Fruit fly (Drosophila melanogaster) whole organism, prepupa: ENCODE results near the gene pyd.

Source experiments
- CG10631 ChIP-seq: fragments of 200-800 bp; sonication (Bioruptor generic); optimal IDR thresholded peaks from 2 replicates; lab custom pipeline; 2016; ENCODE audit warnings: missing biosample characterization, missing genetic modification characterization
- CG11902 ChIP-seq: fragments of 200-800 bp; sonication (Bioruptor generic); optimal IDR thresholded peaks from 3 replicates; lab custom pipeline; 2016; ENCODE audit warnings: missing biosample characterization, missing genetic modification characterization
- CG15336 ChIP-seq: fragments of 200-800 bp; sonication (Bioruptor generic); IDR thresholded peaks from 2 replicates; pipeline ENCODE4 v1.3.6; 2022; ENCODE audit warnings: missing biosample characterization, missing genetic modification characterization
- CG1621 ChIP-seq: fragments of 200-800 bp; sonication (Bioruptor generic); optimal IDR thresholded peaks from 3 replicates; lab custom pipeline; 2018; ENCODE audit warnings: missing biosample characterization, mild to moderate bottlenecking, missing genetic modification characterization
- CG3032 ChIP-seq: fragments of 200-800 bp; optimal IDR thresholded peaks from 2 replicates; lab custom pipeline; 2019; ENCODE audit warnings: missing biosample characterization, mild to moderate bottlenecking, missing genetic modification characterization, moderate library complexity
- CG32006 ChIP-seq: fragments of 200-800 bp; sonication (Bioruptor generic); optimal IDR thresholded peaks from 3 replicates; lab custom pipeline; 2017; ENCODE audit warnings: missing biosample characterization, mild to moderate bottlenecking, missing genetic modification characterization
- CG34406 ChIP-seq: fragments of 200-800 bp; sonication (Bioruptor generic); optimal IDR thresholded peaks from 3 replicates; lab custom pipeline; 2016; ENCODE audit warnings: missing biosample characterization, missing genetic modification characterization
- CG3919 ChIP-seq: fragments of 200-800 bp; sonication (Bioruptor generic); optimal IDR thresholded peaks from 3 replicates; lab custom pipeline; 2016; ENCODE audit warnings: missing biosample characterization, missing genetic modification characterization
- CG4318 ChIP-seq: fragments of 200-800 bp; sonication (Bioruptor generic); optimal IDR thresholded peaks from 3 replicates; lab custom pipeline; 2017; ENCODE audit warnings: missing biosample characterization, mild to moderate bottlenecking, missing genetic modification characterization
- CG6163 ChIP-seq: fragments of 200-800 bp; sonication (Bioruptor generic); IDR thresholded peaks from 3 replicates; pipeline ENCODE4 v1.3.6; 2022; ENCODE audit warnings: missing biosample characterization, missing genetic modification characterization
- CG6276 ChIP-seq: fragments of 200-800 bp; sonication (Bioruptor generic); optimal IDR thresholded peaks from 2 replicates; lab custom pipeline; 2017; ENCODE audit warnings: missing biosample characterization, mild to moderate bottlenecking, missing genetic modification characterization
- CG6792 ChIP-seq: fragments of 200-800 bp; sonication (Bioruptor generic); optimal IDR thresholded peaks from 3 replicates; lab custom pipeline; 2016; ENCODE audit warnings: missing biosample characterization, missing genetic modification characterization
- CG6808 ChIP-seq: fragments of 200-800 bp; sonication (Bioruptor generic); optimal IDR thresholded peaks from 3 replicates; lab custom pipeline; 2017; ENCODE audit warnings: missing biosample characterization, missing genetic modification characterization, mild to moderate bottlenecking, moderate library complexity, missing genetic modification reagents
- CG6854 ChIP-seq: fragments of 200-800 bp; sonication (Bioruptor generic); optimal IDR thresholded peaks from 2 replicates; lab custom pipeline; 2017; ENCODE audit warnings: missing biosample characterization, mild to moderate bottlenecking, missing genetic modification characterization
- CG8119 ChIP-seq: fragments of 200-800 bp; sonication (Bioruptor generic); IDR thresholded peaks from 3 replicates; pipeline ENCODE4 v1.3.6; 2022; ENCODE audit warnings: missing biosample characterization, missing genetic modification characterization
- CG8319 ChIP-seq: fragments of 200-800 bp; sonication (Bioruptor generic); optimal IDR thresholded peaks from 3 replicates; lab custom pipeline; 2016; ENCODE audit warnings: missing biosample characterization, missing genetic modification characterization
- CG9139 ChIP-seq: fragments of 200-800 bp; sonication (Bioruptor generic); optimal IDR thresholded peaks from 3 replicates; lab custom pipeline; 2017; ENCODE audit warnings: missing biosample characterization, mild to moderate bottlenecking, missing genetic modification characterization
- Eip75B ChIP-seq: fragments of 200-800 bp; sonication (Bioruptor generic); optimal IDR thresholded peaks from 3 replicates; lab custom pipeline; 2016; ENCODE audit warnings: missing biosample characterization, missing genetic modification characterization
- Eip78C ChIP-seq: fragments of 200-800 bp; sonication (Bioruptor generic); peaks from one replicate; lab custom pipeline; 2016; ENCODE audit warnings: missing biosample characterization, missing genetic modification characterization
- Eip93F ChIP-seq: fragments of 200-800 bp; sonication (Bioruptor generic); optimal IDR thresholded peaks from 2 replicates; lab custom pipeline; 2016; ENCODE audit warnings: missing biosample characterization, mild to moderate bottlenecking, missing genetic modification characterization
- Ets96B ChIP-seq: fragments of 200-800 bp; optimal IDR thresholded peaks from 2 replicates; lab custom pipeline; 2019; ENCODE audit warnings: missing biosample characterization, mild to moderate bottlenecking, missing genetic modification characterization, moderate library complexity
- Gug ChIP-seq: fragments of 200-800 bp; sonication (Bioruptor generic); IDR thresholded peaks from 2 replicates; pipeline ENCODE4 v1.3.6; 2022; ENCODE audit warnings: missing biosample characterization, missing genetic modification characterization
- Hr38 ChIP-seq: sonication (Bioruptor generic); optimal IDR thresholded peaks from 2 replicates; lab custom pipeline; 2016; ENCODE audit warnings: missing biosample characterization, missing genetic modification characterization
- Hr39 ChIP-seq: fragments of 200-800 bp; sonication (Bioruptor generic); optimal IDR thresholded peaks from 2 replicates; lab custom pipeline; 2016; ENCODE audit warnings: missing biosample characterization, missing genetic modification characterization
- Hr4 ChIP-seq: fragments of 200-800 bp; sonication (Bioruptor generic); optimal IDR thresholded peaks from 3 replicates; lab custom pipeline; 2016; ENCODE audit warnings: missing biosample characterization, missing genetic modification characterization
- Lpt ChIP-seq: fragments of 200-800 bp; sonication (Bioruptor generic); optimal IDR thresholded peaks from 3 replicates; lab custom pipeline; 2016; ENCODE audit warnings: missing biosample characterization, missing genetic modification characterization
- Met ChIP-seq: fragments of 200-800 bp; sonication (Bioruptor generic); optimal IDR thresholded peaks from 3 replicates; lab custom pipeline; 2016; ENCODE audit warnings: missing biosample characterization, missing genetic modification characterization
- OdsH ChIP-seq: fragments of 200-800 bp; sonication (Bioruptor generic); optimal IDR thresholded peaks from 3 replicates; lab custom pipeline; 2016; ENCODE audit warnings: missing biosample characterization, missing genetic modification characterization
- Sox102F ChIP-seq: fragments of 200-800 bp; sonication (Bioruptor generic); optimal IDR thresholded peaks from 2 replicates; lab custom pipeline; 2016; ENCODE audit warnings: missing biosample characterization, mild to moderate bottlenecking, missing genetic modification characterization
- Sox14 ChIP-seq: fragments of 200-800 bp; sonication (Bioruptor generic); optimal IDR thresholded peaks from 3 replicates; lab custom pipeline; 2016; ENCODE audit warnings: missing biosample characterization, missing genetic modification characterization
- Sox15 ChIP-seq: fragments of 200-800 bp; sonication (Bioruptor generic); optimal IDR thresholded peaks from 3 replicates; lab custom pipeline; 2016; ENCODE audit warnings: missing biosample characterization, missing genetic modification characterization
- achi ChIP-seq: fragments of 200-800 bp; sonication (Bioruptor generic); optimal IDR thresholded peaks from 3 replicates; lab custom pipeline; 2016; ENCODE audit warnings: missing biosample characterization, missing genetic modification characterization
- acj6 ChIP-seq: fragments of 200-800 bp; sonication (Bioruptor generic); optimal IDR thresholded peaks from 3 replicates; lab custom pipeline; 2016; ENCODE audit warnings: missing biosample characterization, missing genetic modification characterization
- cyc ChIP-seq: fragments of 200-800 bp; sonication (Bioruptor generic); optimal IDR thresholded peaks from 3 replicates; lab custom pipeline; 2016; ENCODE audit warnings: missing biosample characterization, missing genetic modification characterization
- dsx ChIP-seq: fragments of 200-800 bp; optimal IDR thresholded peaks from 3 replicates; lab custom pipeline; 2019; ENCODE audit warnings: missing biosample characterization, mild to moderate bottlenecking, missing genetic modification characterization, moderate library complexity; ENCODE audit not compliant: poor library complexity, severe bottlenecking
- eg ChIP-seq: fragments of 200-800 bp; sonication (Bioruptor generic); IDR thresholded peaks from 3 replicates; pipeline ENCODE4 v1.3.6; 2022; ENCODE audit warnings: missing biosample characterization, missing genetic modification characterization
- esn ChIP-seq: fragments of 200-800 bp; sonication (Bioruptor generic); optimal IDR thresholded peaks from 2 replicates; lab custom pipeline; 2016; ENCODE audit warnings: missing biosample characterization, mild to moderate bottlenecking, missing genetic modification characterization, moderate library complexity
- lz ChIP-seq: fragments of 200-800 bp; sonication (Bioruptor generic); optimal IDR thresholded peaks from 3 replicates; lab custom pipeline; 2016; ENCODE audit warnings: missing biosample characterization, missing genetic modification characterization
- net ChIP-seq: fragments of 200-800 bp; sonication (Bioruptor generic); optimal IDR thresholded peaks from 3 replicates; lab custom pipeline; 2016; ENCODE audit warnings: missing biosample characterization, missing genetic modification characterization
- pdm3 ChIP-seq: fragments of 200-800 bp; sonication (Bioruptor generic); optimal IDR thresholded peaks from 3 replicates; lab custom pipeline; 2016; ENCODE audit warnings: missing biosample characterization, missing genetic modification characterization
- salr ChIP-seq, 2 experiments: fragments of 200-800 bp; sonication (Bioruptor generic); optimal IDR thresholded peaks; 3 replicates each; lab custom pipeline; 2016 to 2018; ENCODE audit warnings: missing biosample characterization in 2 of 2, missing genetic modification characterization in 2 of 2, mild to moderate bottlenecking in 1 of 2
- ss ChIP-seq, 2 experiments: fragments of 200-800 bp; sonication (Bioruptor generic); optimal IDR thresholded peaks; 2 replicates in 1 of 2; 3 replicates in 1 of 2; lab custom pipeline; 2017 to 2018; ENCODE audit warnings: mild to moderate bottlenecking in 2 of 2, missing biosample characterization in 2 of 2, missing genetic modification characterization in 2 of 2, moderate library complexity in 1 of 2
- svp ChIP-seq: fragments of 200-800 bp; sonication (Bioruptor generic); peaks from one replicate; lab custom pipeline; 2016; ENCODE audit warnings: missing biosample characterization, missing genetic modification characterization
- topi ChIP-seq: fragments of 200-800 bp; sonication (Bioruptor generic); optimal IDR thresholded peaks from 3 replicates; lab custom pipeline; 2016; ENCODE audit warnings: missing biosample characterization, missing genetic modification characterization

pyd gene

dm6 chr3R:8949334-8950066, 17.8 kb upstream of the pyd start:
- TF ChIP-seq CG6854 (GFP tag; lab: Kevin White, UChicago) (peak; percentile 6), net (GFP tag; lab: Kevin White, UChicago) (no peak), svp (GFP tag; lab: Kevin White, UChicago) (peak; percentile 35), CG15336 (GFP tag; lab: Robert Waterston, UW) (no peak), esn (GFP tag; lab: Kevin White, UChicago) (no peak), Gug (GFP tag; lab: Robert Waterston, UW) (no peak), Hr39 (GFP tag; lab: Kevin White, UChicago) (no peak), dsx (peak; percentile 73), CG1621 (no peak), CG6163 (GFP tag; lab: Robert Waterston, UW) (0 out of 3 replicates have a peak, but pooled peaks have one; percentile 15), CG10631 (GFP tag; lab: Kevin White, UChicago) (no peak), CG8319 (GFP tag; lab: Kevin White, UChicago) (peak; percentile 53), Hr38 (no peak), Met (no peak), Eip75B (GFP tag; lab: Kevin White, UChicago) (peak; percentile 73), Sox15 (GFP tag; lab: Kevin White, UChicago) (no peak), eg (GFP tag; lab: Robert Waterston, UW) (no peak)

- peak; percentile 7 for TF ChIP-seq CG4318 (GFP tag; lab: Kevin White, UChicago)
- peak; percentile 52 for TF ChIP-seq CG32006 (GFP tag; lab: Kevin White, UChicago)
- TF ChIP-seq cyc (GFP tag; lab: Kevin White, UChicago) = no peak
- 0 out of 2 replicates have a peak, but pooled peaks have one; percentile 10 for TF ChIP-seq CG15336 (GFP tag; lab: Robert Waterston, UW)
- TF ChIP-seq lz (GFP tag; lab: Kevin White, UChicago) = no peak
- TF ChIP-seq CG6163 (GFP tag; lab: Robert Waterston, UW) = 0 out of 3 replicates have a peak, but pooled peaks have one; percentile 45
- TF ChIP-seq Eip78C (GFP tag; lab: Kevin White, UChicago) = peak; percentile 61
- no peak for TF ChIP-seq Sox14
- peak; percentile 8 for TF ChIP-seq OdsH (GFP tag; lab: Kevin White, UChicago)
- TF ChIP-seq CG3919 (GFP tag; lab: Kevin White, UChicago) = peak; percentile 12
Measured at dm6 chr3R:8948855-8949254, 17.2 kb upstream of the pyd start.

- TF ChIP-seq eg (GFP tag; lab: Robert Waterston, UW) = peak; percentile 52; the same call in 2 of the 3 replicates
- peak; percentile 53 for TF ChIP-seq Hr4
- TF ChIP-seq dsx = peak; percentile 24
- 0 out of 3 replicates have a peak, but pooled peaks have one; percentile 19 for TF ChIP-seq CG6163 (GFP tag; lab: Robert Waterston, UW)
- no peak for TF ChIP-seq topi (GFP tag; lab: Kevin White, UChicago)
- no peak for TF ChIP-seq Sox102F (GFP tag; lab: Kevin White, UChicago)
- no peak for TF ChIP-seq Hr38
- peak; percentile 2 for TF ChIP-seq Ets96B (tag; lab: Kevin White, UChicago)
- TF ChIP-seq CG11902 = no peak
- no peak for TF ChIP-seq CG6808
- TF ChIP-seq CG8119 = peak; percentile 81; the same call in 2 of the 3 replicates
- TF ChIP-seq CG3032 = peak; percentile 11
- peak in 1 of 2 experiments; percentile 37 for TF ChIP-seq ss (GFP tag; optimal IDR thresholded peaks at IDR 0.05; lab: Kevin White, UChicago)
- TF ChIP-seq OdsH (GFP tag; lab: Kevin White, UChicago) = peak; percentile 32
- no peak for TF ChIP-seq CG9139 (GFP tag; lab: Kevin White, UChicago)
- TF ChIP-seq Eip78C (GFP tag; lab: Kevin White, UChicago) = peak; percentile 52
- TF ChIP-seq lz (GFP tag; lab: Kevin White, UChicago) = no peak
- TF ChIP-seq Sox14 = no peak
- peak; percentile 79 for TF ChIP-seq CG15336 (GFP tag; lab: Robert Waterston, UW)
- TF ChIP-seq CG6276 = peak; percentile 60
- peak; percentile 87 for TF ChIP-seq CG32006 (GFP tag; lab: Kevin White, UChicago)
- TF ChIP-seq CG34406 (GFP tag; lab: Kevin White, UChicago) = no peak
- TF ChIP-seq CG3919 (GFP tag; lab: Kevin White, UChicago) = peak; percentile 7
- peak; percentile 29 for TF ChIP-seq achi (GFP tag; lab: Kevin White, UChicago)
- TF ChIP-seq CG4318 (GFP tag; lab: Kevin White, UChicago) = peak; percentile 64
- TF ChIP-seq salr (GFP tag; optimal IDR thresholded peaks at IDR 0.05; lab: Kevin White, UChicago) = peak in 1 of 2 experiments; percentile 30
- no peak for TF ChIP-seq CG6792 (GFP tag; lab: Kevin White, UChicago)
- no peak for TF ChIP-seq acj6 (GFP tag; lab: Kevin White, UChicago)
- no peak for TF ChIP-seq Eip93F (GFP tag; lab: Kevin White, UChicago)
- TF ChIP-seq Lpt = peak; percentile 35
- no peak for TF ChIP-seq pdm3 (GFP tag; lab: Kevin White, UChicago)
Measured at dm6 chr3R:8947757-8948428, 16.2 kb upstream of the pyd start.
